Fruit fly (Drosophila melanogaster) whole organism, embryonic: ENCODE results near the gene CG13894.

Experiments
- Antp ChIP-seq: fragments of 200-800 bp; sonication (Bioruptor generic); optimal IDR thresholded peaks from 3 replicates; lab custom pipeline; 2016; ENCODE audit warnings: missing biosample characterization, missing genetic modification characterization
- Atf3 ChIP-seq: fragments of 200-800 bp; sonication (Bioruptor generic); optimal IDR thresholded peaks from 3 replicates; lab custom pipeline; 2016; ENCODE audit warnings: missing biosample characterization, missing genetic modification characterization
- BtbVII ChIP-seq: fragments of 200-800 bp; sonication (Bioruptor generic); optimal IDR thresholded peaks from 3 replicates; lab custom pipeline; 2017; ENCODE audit warnings: missing biosample characterization, mild to moderate bottlenecking, missing genetic modification characterization
- Bteb2 ChIP-seq: fragments of 200-800 bp; sonication (Bioruptor generic); optimal IDR thresholded peaks from 2 replicates; lab custom pipeline; 2016; ENCODE audit warnings: missing biosample characterization, missing genetic modification characterization
- CG10565 ChIP-seq: fragments of 200-800 bp; sonication (Bioruptor generic); optimal IDR thresholded peaks from 3 replicates; lab custom pipeline; 2016; ENCODE audit warnings: missing biosample characterization, mild to moderate bottlenecking, missing genetic modification characterization
- CG11085 ChIP-seq: fragments of 200-800 bp; sonication (Bioruptor generic); IDR thresholded peaks from 2 replicates; pipeline ENCODE4 v1.3.6; 2022; ENCODE audit warnings: missing biosample characterization, missing genetic modification characterization
- CG12155 ChIP-seq: fragments of 200-800 bp; sonication (Bioruptor generic); optimal IDR thresholded peaks from 3 replicates; lab custom pipeline; 2016; ENCODE audit warnings: missing biosample characterization, missing genetic modification characterization
- CG1233 ChIP-seq: fragments of 200-800 bp; sonication (Bioruptor generic); optimal IDR thresholded peaks from 4 replicates; lab custom pipeline; 2018; ENCODE audit warnings: missing biosample characterization, mild to moderate bottlenecking, missing genetic modification characterization
- CG16813 ChIP-seq: fragments of 200-800 bp; sonication (Bioruptor generic); IDR thresholded peaks from 3 replicates; pipeline ENCODE4 v1.3.6; 2022; ENCODE audit warnings: missing biosample characterization, missing genetic modification characterization; ENCODE audit not compliant: partially characterized antibody
- CG17359 ChIP-seq: fragments of 200-800 bp; sonication (Bioruptor generic); optimal IDR thresholded peaks from 3 replicates; lab custom pipeline; 2018; ENCODE audit warnings: missing biosample characterization, mild to moderate bottlenecking, missing genetic modification characterization, moderate library complexity
- CG18476 ChIP-seq: fragments of 200-800 bp; sonication (Bioruptor generic); optimal IDR thresholded peaks from 2 replicates; lab custom pipeline; 2016; ENCODE audit warnings: missing biosample characterization, mild to moderate bottlenecking, missing genetic modification characterization
- CG18764 ChIP-seq: fragments of 200-800 bp; sonication (Bioruptor generic); optimal IDR thresholded peaks from 3 replicates; lab custom pipeline; 2016; ENCODE audit warnings: missing biosample characterization, missing genetic modification characterization
- CG2712 ChIP-seq: fragments of 200-800 bp; optimal IDR thresholded peaks from 3 replicates; lab custom pipeline; 2019; ENCODE audit warnings: missing biosample characterization, mild to moderate bottlenecking, missing genetic modification characterization, moderate library complexity
- CG30403 ChIP-seq: fragments of 200-800 bp; sonication (Bioruptor generic); optimal IDR thresholded peaks from 3 replicates; lab custom pipeline; 2016; ENCODE audit warnings: missing biosample characterization, missing genetic modification characterization
- CG30431 ChIP-seq: fragments of 200-800 bp; sonication (Bioruptor generic); optimal IDR thresholded peaks from 2 replicates; lab custom pipeline; 2017; ENCODE audit warnings: missing biosample characterization, missing genetic modification characterization
- CG3281 ChIP-seq: fragments of 200-800 bp; sonication (Bioruptor generic); optimal IDR thresholded peaks from 3 replicates; lab custom pipeline; 2017; ENCODE audit warnings: missing biosample characterization, mild to moderate bottlenecking, missing genetic modification characterization
- CG3838 ChIP-seq: fragments of 200-800 bp; sonication (Bioruptor generic); optimal IDR thresholded peaks from 3 replicates; lab custom pipeline; 2016; ENCODE audit warnings: missing biosample characterization, missing genetic modification characterization
- CG4282 ChIP-seq: fragments of 200-800 bp; sonication (Bioruptor generic); optimal IDR thresholded peaks from 2 replicates; lab custom pipeline; 2016; ENCODE audit warnings: missing biosample characterization, missing genetic modification characterization
- CG4707 ChIP-seq: fragments of 200-800 bp; sonication (Bioruptor generic); optimal IDR thresholded peaks from 2 replicates; lab custom pipeline; 2018; ENCODE audit warnings: missing biosample characterization, mild to moderate bottlenecking, missing genetic modification characterization, moderate library complexity
- CG5180 ChIP-seq: fragments of 200-800 bp; sonication (Bioruptor generic); optimal IDR thresholded peaks from 3 replicates; lab custom pipeline; 2017; ENCODE audit warnings: missing biosample characterization, missing genetic modification characterization, mild to moderate bottlenecking, moderate library complexity, missing genetic modification reagents
- CG6175 ChIP-seq: fragments of 200-800 bp; sonication (Bioruptor generic); IDR thresholded peaks from 3 replicates; pipeline ENCODE4 v1.3.6; 2022; ENCODE audit warnings: missing biosample characterization, missing genetic modification characterization
- CG6854 ChIP-seq: fragments of 200-800 bp; sonication (Bioruptor generic); optimal IDR thresholded peaks from 3 replicates; lab custom pipeline; 2017; ENCODE audit warnings: missing biosample characterization, mild to moderate bottlenecking, missing genetic modification characterization
- D19B ChIP-seq: fragments of 200-800 bp; sonication (Bioruptor generic); optimal IDR thresholded peaks from 2 replicates; lab custom pipeline; 2017; ENCODE audit warnings: missing biosample characterization, mild to moderate bottlenecking, missing genetic modification characterization
- E2f1 ChIP-seq: fragments of 200-800 bp; sonication (Bioruptor generic); IDR thresholded peaks from 2 replicates; pipeline ENCODE4 v1.3.6; 2022; ENCODE audit warnings: missing biosample characterization, missing genetic modification characterization
- Elba2 ChIP-seq: fragments of 200-800 bp; sonication (Bioruptor generic); optimal IDR thresholded peaks from 3 replicates; lab custom pipeline; 2016; ENCODE audit warnings: missing biosample characterization, missing genetic modification characterization
- Ets65A ChIP-seq: fragments of 200-800 bp; sonication (Bioruptor generic); peaks from one replicate; lab custom pipeline; 2016; ENCODE audit warnings: missing biosample characterization, missing genetic modification characterization
- Fer1 ChIP-seq: fragments of 200-800 bp; sonication (Bioruptor generic); optimal IDR thresholded peaks from 2 replicates; lab custom pipeline; 2017; ENCODE audit warnings: missing biosample characterization, mild to moderate bottlenecking, missing genetic modification characterization
- H15 ChIP-seq: fragments of 200-800 bp; sonication (Bioruptor generic); IDR thresholded peaks from 3 replicates; pipeline ENCODE4 v1.3.6; 2022; ENCODE audit warnings: missing biosample characterization, missing genetic modification characterization
- Hey ChIP-seq: fragments of 200-800 bp; sonication (Bioruptor generic); optimal IDR thresholded peaks from 3 replicates; lab custom pipeline; 2018; ENCODE audit warnings: missing biosample characterization, mild to moderate bottlenecking, missing genetic modification characterization
- Hmx ChIP-seq: fragments of 200-800 bp; sonication (Bioruptor generic); optimal IDR thresholded peaks from 2 replicates; lab custom pipeline; 2016; ENCODE audit warnings: missing biosample characterization, missing genetic modification characterization
- Hr78 ChIP-seq, 2 experiments: fragments of 200-800 bp in 1 of 2; fragments of >200 bp in 1 of 2; sonication (Bioruptor generic) in 1 of 2; optimal IDR thresholded peaks; 2 replicates each; lab custom pipeline; 2017 to 2019; ENCODE audit warnings: missing biosample characterization in 2 of 2, missing genetic modification characterization in 2 of 2, mild to moderate bottlenecking in 1 of 2, moderate library complexity in 1 of 2
- Med ChIP-seq: fragments of 200-800 bp; sonication (Bioruptor generic); peaks from one replicate; lab custom pipeline; 2016; ENCODE audit warnings: missing biosample characterization, missing genetic modification characterization, mild to moderate bottlenecking, inconsistent platforms, moderate library complexity
- Nf-YC ChIP-seq: fragments of 200-800 bp; optimal IDR thresholded peaks from 3 replicates; lab custom pipeline; 2019; ENCODE audit warnings: missing biosample characterization, mild to moderate bottlenecking, missing genetic modification characterization, moderate library complexity
- Stat92E ChIP-seq, 3 experiments: fragments of >200 bp in 2 of 3; fragments of 200-800 bp in 1 of 3; sonication (Bioruptor generic) in 1 of 3; optimal IDR thresholded peaks; 2 replicates each; lab custom pipeline; 2017 to 2019; ENCODE audit warnings: missing biosample characterization in 3 of 3, missing genetic modification characterization in 3 of 3, mild to moderate bottlenecking in 1 of 3, moderate library complexity in 1 of 3
- Taf1 ChIP-seq: fragments of 200-800 bp; sonication (Bioruptor generic); IDR thresholded peaks from 2 replicates; pipeline ENCODE4 v1.3.6; 2022; ENCODE audit warnings: missing biosample characterization, missing genetic modification characterization
- bowl ChIP-seq: fragments of 200-800 bp; sonication (Bioruptor generic); IDR thresholded peaks from 2 replicates; pipeline ENCODE4 v1.3.6; 2022; ENCODE audit warnings: missing biosample characterization, missing genetic modification characterization
- dan ChIP-seq: fragments of 200-800 bp; sonication (Bioruptor generic); IDR thresholded peaks from 2 replicates; pipeline ENCODE4 v1.3.6; 2022; ENCODE audit warnings: missing biosample characterization, missing genetic modification characterization
- esg ChIP-seq: fragments of 200-800 bp; sonication (Bioruptor generic); conservative IDR thresholded peaks from 2 replicates; pipeline ENCODE4 v1.3.6; 2022; ENCODE audit warnings: missing biosample characterization, missing genetic modification characterization
- grau ChIP-seq: fragments of 200-800 bp; optimal IDR thresholded peaks from 3 replicates; lab custom pipeline; 2019; ENCODE audit warnings: missing biosample characterization, mild to moderate bottlenecking, missing genetic modification characterization, moderate library complexity
- hkb ChIP-seq, 2 experiments: fragments of 200-800 bp in 1 of 2; fragments of >200 bp in 1 of 2; sonication (Bioruptor generic) in 1 of 2; IDR thresholded peaks in 1 of 2; optimal IDR thresholded peaks in 1 of 2; 2 replicates each; pipeline versions ENCODE4 v1.3.6 to Lab custom; 2017 to 2022; ENCODE audit warnings: missing biosample characterization in 1 of 2, missing genetic modification characterization in 1 of 2
- mld ChIP-seq: fragments of 200-800 bp; sonication (Bioruptor generic); IDR thresholded peaks from 3 replicates; pipeline ENCODE4 v1.3.6; 2022; ENCODE audit warnings: missing biosample characterization, missing genetic modification characterization; ENCODE audit not compliant: partially characterized antibody
- nau ChIP-seq: fragments of 200-800 bp; sonication (Bioruptor generic); optimal IDR thresholded peaks from 3 replicates; lab custom pipeline; 2017; ENCODE audit warnings: missing biosample characterization, mild to moderate bottlenecking, missing genetic modification characterization, missing genetic modification reagents
- otp ChIP-seq: fragments of 200-800 bp; sonication (Bioruptor generic); IDR thresholded peaks from 3 replicates; pipeline ENCODE4, ENCODE4 v1.3.6; 2022; ENCODE audit warnings: missing biosample characterization, missing genetic modification characterization
- peb ChIP-seq: fragments of 200-800 bp; sonication (Bioruptor generic); IDR thresholded peaks from 2 replicates; pipeline ENCODE4 v1.3.6; 2022; ENCODE audit warnings: missing biosample characterization, missing genetic modification characterization
- pum ChIP-seq: fragments of 200-800 bp; sonication (Bioruptor generic); optimal IDR thresholded peaks from 2 replicates; lab custom pipeline; 2016; ENCODE audit warnings: missing biosample characterization, missing genetic modification characterization
- sug ChIP-seq: fragments of 200-800 bp; optimal IDR thresholded peaks from 2 replicates; lab custom pipeline; 2019; ENCODE audit warnings: missing biosample characterization, mild to moderate bottlenecking, missing genetic modification characterization, moderate library complexity
- tap ChIP-seq: fragments of 200-800 bp; optimal IDR thresholded peaks from 3 replicates; lab custom pipeline; 2019; ENCODE audit warnings: missing biosample characterization, mild to moderate bottlenecking, missing genetic modification characterization, moderate library complexity
- toy ChIP-seq: fragments of 200-800 bp; sonication (Bioruptor generic); IDR thresholded peaks from 2 replicates; pipeline ENCODE4 v1.3.6; 2022; ENCODE audit warnings: missing biosample characterization, missing genetic modification characterization
- ttk ChIP-seq: fragments of 200-800 bp; sonication (Bioruptor generic); IDR thresholded peaks from 2 replicates; pipeline ENCODE4 v2.1.2; 2022; ENCODE audit warnings: missing biosample characterization, missing genetic modification characterization
- unc-4 ChIP-seq: fragments of 200-800 bp; sonication (Bioruptor generic); IDR thresholded peaks from 2 replicates; pipeline ENCODE4 v1.3.6; 2022; ENCODE audit warnings: missing biosample characterization, missing genetic modification characterization; ENCODE audit not compliant: partially characterized antibody
- vfl ChIP-seq: fragments of 200-800 bp; sonication (Bioruptor generic); optimal IDR thresholded peaks from 2 replicates; lab custom pipeline; 2016; ENCODE audit warnings: missing biosample characterization, missing genetic modification characterization
- zfh1 ChIP-seq: fragments of 200-800 bp; sonication (Bioruptor generic); IDR thresholded peaks from 3 replicates; pipeline ENCODE4 v1.3.6; 2022; ENCODE audit warnings: missing biosample characterization, missing genetic modification characterization

CG13894 gene

DNA sequence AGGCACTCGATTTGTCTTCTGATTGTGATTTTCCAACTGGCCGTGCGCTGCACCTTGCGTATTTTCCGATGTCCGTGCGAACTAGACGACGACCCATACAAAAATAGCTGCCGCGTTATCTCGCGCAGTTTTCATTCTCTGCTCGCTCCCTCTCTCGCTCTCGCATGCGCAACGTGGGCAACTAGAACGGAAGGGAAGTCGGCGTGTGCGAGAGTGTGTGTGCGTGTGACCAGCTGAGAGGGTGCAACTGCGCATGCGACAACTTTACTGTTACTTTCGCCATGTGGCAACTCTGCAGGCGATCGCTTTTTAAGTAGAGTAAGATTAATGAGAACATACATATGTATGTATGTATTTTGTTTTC lies 13.5 kb downstream of the CG13894 start, which contains the start of gene ebd1 (continued):
- no peak for TF ChIP-seq CG30403 (GFP tag; lab: Kevin White, UChicago)
- TF ChIP-seq Elba2 (GFP tag; lab: Kevin White, UChicago), result peak; percentile 53
- no peak for TF ChIP-seq zfh1 (GFP tag; lab: Robert Waterston, UW)
- no peak for TF ChIP-seq mld (GFP tag; lab: Robert Waterston, UW)
- peak; percentile 78 for TF ChIP-seq Ets65A (GFP tag; lab: Kevin White, UChicago)
- no peak for TF ChIP-seq Atf3
- TF ChIP-seq Taf1, result no peak
- TF ChIP-seq hkb (optimal IDR thresholded peaks at IDR 0.05; lab: Kevin White, UChicago), result no peak
- no peak for TF ChIP-seq hkb (GFP tag; IDR thresholded peaks at IDR 0.05; lab: Robert Waterston, UW)
- no peak for TF ChIP-seq esg (GFP tag; lab: Robert Waterston, UW)
- peak; percentile 24 for TF ChIP-seq CG2712 (tag; lab: Kevin White, UChicago)
- no peak for TF ChIP-seq CG12155 (GFP tag; lab: Kevin White, UChicago)
- TF ChIP-seq Med (GFP tag; lab: Kevin White, UChicago), result peak; percentile 76
- peak; percentile 20 for TF ChIP-seq Nf-YC
- TF ChIP-seq nau (GFP tag; lab: Kevin White, UChicago), result no peak
- no peak for TF ChIP-seq Bteb2 (GFP tag; lab: Kevin White, UChicago)
- no peak for TF ChIP-seq CG5180 (GFP tag; lab: Kevin White, UChicago)
- no peak for TF ChIP-seq H15 (GFP tag; lab: Robert Waterston, UW)
- no peak for TF ChIP-seq CG6175
- TF ChIP-seq CG3281 (GFP tag; lab: Kevin White, UChicago), result no peak
- TF ChIP-seq bowl (GFP tag; lab: Robert Waterston, UW), result no peak
- TF ChIP-seq CG10565 (GFP tag; lab: Kevin White, UChicago), result no peak
- no peak for TF ChIP-seq CG18764 (GFP tag; lab: Kevin White, UChicago)
- TF ChIP-seq ttk (GFP tag; lab: Robert Waterston, UW), result peak; percentile 46; the same call in 1 of the 2 replicates
- no peak for TF ChIP-seq vfl (GFP tag; lab: Kevin White, UChicago)
- TF ChIP-seq Fer1 (GFP tag; lab: Kevin White, UChicago), result no peak
- no peak for TF ChIP-seq CG18476 (GFP tag; lab: Kevin White, UChicago)
- TF ChIP-seq CG17359 (tag; lab: Kevin White, UChicago), result no peak
- no peak for TF ChIP-seq CG6854 (GFP tag; lab: Kevin White, UChicago)
- TF ChIP-seq D19B (GFP tag; lab: Kevin White, UChicago), result no peak
- TF ChIP-seq E2f1 (GFP tag; lab: Robert Waterston, UW), result no peak
- TF ChIP-seq otp, result no peak
- TF ChIP-seq CG4707, result peak; percentile 29
- TF ChIP-seq grau, result no peak
- peak in 1 of 2 experiments; percentile 79 for TF ChIP-seq Hr78 (GFP tag; optimal IDR thresholded peaks at IDR 0.05; lab: Kevin White, UChicago)
- TF ChIP-seq toy, result no peak
- TF ChIP-seq CG11085 (GFP tag; lab: Robert Waterston, UW), result no peak
- no peak for TF ChIP-seq Stat92E (GFP tag; optimal IDR thresholded peaks at IDR 0.05; lab: Kevin White, UChicago)
- no peak for TF ChIP-seq peb
- no peak for TF ChIP-seq tap (tag; lab: Kevin White, UChicago)
- peak; percentile 59 for TF ChIP-seq BtbVII
- TF ChIP-seq CG16813 (GFP tag; lab: Robert Waterston, UW), result no peak
- no peak for TF ChIP-seq Hmx
- no peak for TF ChIP-seq Hey (tag; lab: Kevin White, UChicago)
- no peak for TF ChIP-seq CG30431
- no peak for TF ChIP-seq dan (GFP tag; lab: Robert Waterston, UW)
- TF ChIP-seq CG4282, result no peak
- TF ChIP-seq CG3838 (GFP tag; lab: Kevin White, UChicago), result no peak
- no peak for TF ChIP-seq pum (GFP tag; lab: Kevin White, UChicago)
- no peak for TF ChIP-seq unc-4
- no peak for TF ChIP-seq CG1233
- no peak for TF ChIP-seq Antp (GFP tag; lab: Kevin White, UChicago)
- peak; percentile 19 for TF ChIP-seq sug (tag; lab: Kevin White, UChicago)
